Worm (Caenorhabditis elegans) whole organism, early embryonic: Measurements from ENCODE around the gene F35F11.2.

Experiments used
- B0310.2 ChIP-seq: sonication (generic microtip); optimal IDR thresholded peaks from 2 replicates; lab custom pipeline; 2016; ENCODE audit warnings: mild to moderate bottlenecking, missing genetic modification characterization, missing compliant biosample characterization
- F13C5.2 ChIP-seq: sonication (generic microtip); optimal IDR thresholded peaks from 2 replicates; lab custom pipeline; 2017; ENCODE audit warnings: mild to moderate bottlenecking, missing genetic modification characterization, inconsistent platforms, missing compliant biosample characterization
- aly-1 ChIP-seq: sonication (generic microtip); optimal IDR thresholded peaks from 2 replicates; lab custom pipeline; 2016; ENCODE audit warnings: missing genetic modification characterization, missing compliant biosample characterization
- ama-1 ChIP-seq: fragments of 150-350 bp; optimal IDR thresholded peaks from 2 replicates; lab custom pipeline; 2014
- ceh-13 ChIP-seq: fragments of 200-800 bp; sonication (Bioruptor generic); optimal IDR thresholded peaks from 2 replicates; lab custom pipeline; 2018; ENCODE audit warnings: mild to moderate bottlenecking, missing genetic modification characterization, missing compliant biosample characterization
- ceh-36 ChIP-seq: sonication (generic microtip); optimal IDR thresholded peaks from 2 replicates; lab custom pipeline; 2016; ENCODE audit warnings: missing genetic modification characterization, inconsistent platforms, missing compliant biosample characterization
- ets-7 ChIP-seq: sonication (generic microtip); optimal IDR thresholded peaks from 2 replicates; lab custom pipeline; 2016; ENCODE audit warnings: missing genotype, missing genetic modification characterization, missing compliant biosample characterization
- flt-1 ChIP-seq: fragments of 200-800 bp; sonication (Bioruptor generic); IDR thresholded peaks from 2 replicates; pipeline ENCODE4 v1.3.6; 2022; ENCODE audit warnings: missing genetic modification characterization, missing compliant biosample characterization
- hmbx-1 ChIP-seq: sonication (generic microtip); optimal IDR thresholded peaks from 2 replicates; lab custom pipeline; 2016; ENCODE audit warnings: mild to moderate bottlenecking, missing genetic modification characterization, missing compliant biosample characterization
- hmg-4 ChIP-seq: fragments of 200-800 bp; sonication (Bioruptor generic); optimal IDR thresholded peaks from 2 replicates; lab custom pipeline; 2018; ENCODE audit warnings: mild to moderate bottlenecking, missing genetic modification characterization, missing compliant biosample characterization
- hnd-1 ChIP-seq: sonication (generic microtip); optimal IDR thresholded peaks from 2 replicates; lab custom pipeline; 2016; ENCODE audit warnings: missing genetic modification characterization, missing compliant biosample characterization
- pes-1 ChIP-seq: fragments of 200-800 bp; sonication (Bioruptor generic); IDR thresholded peaks from 2 replicates; pipeline ENCODE4 v1.3.6; 2022; ENCODE audit warnings: missing genetic modification reagents, missing genetic modification characterization, missing compliant biosample characterization
- scrt-1 ChIP-seq: fragments of 200-800 bp; sonication (Bioruptor generic); IDR thresholded peaks from 2 replicates; pipeline ENCODE4 v1.3.6; 2022; ENCODE audit warnings: missing genetic modification characterization, missing compliant biosample characterization
- sea-1 ChIP-seq: fragments of 200-800 bp; sonication (Bioruptor generic); conservative IDR thresholded peaks from 2 replicates; pipeline ENCODE4 v1.3.6; 2022; ENCODE audit warnings: missing genetic modification characterization, missing compliant biosample characterization
- tbx-11 ChIP-seq: fragments of 200-800 bp; sonication (Bioruptor generic); IDR thresholded peaks from 2 replicates; pipeline ENCODE4 v1.3.6; 2022; ENCODE audit warnings: missing genetic modification characterization, missing compliant biosample characterization
- tbx-37 ChIP-seq: fragments of 200-800 bp; sonication (Bioruptor generic); conservative IDR thresholded peaks from 2 replicates; pipeline ENCODE4 v1.3.6; 2022; ENCODE audit warnings: missing genetic modification reagents, missing genetic modification characterization, missing compliant biosample characterization
- tra-4 ChIP-seq: sonication (generic microtip); optimal IDR thresholded peaks from 2 replicates; lab custom pipeline; 2017; ENCODE audit warnings: missing genetic modification characterization, missing compliant biosample characterization

Gene F35F11.2

DNA sequence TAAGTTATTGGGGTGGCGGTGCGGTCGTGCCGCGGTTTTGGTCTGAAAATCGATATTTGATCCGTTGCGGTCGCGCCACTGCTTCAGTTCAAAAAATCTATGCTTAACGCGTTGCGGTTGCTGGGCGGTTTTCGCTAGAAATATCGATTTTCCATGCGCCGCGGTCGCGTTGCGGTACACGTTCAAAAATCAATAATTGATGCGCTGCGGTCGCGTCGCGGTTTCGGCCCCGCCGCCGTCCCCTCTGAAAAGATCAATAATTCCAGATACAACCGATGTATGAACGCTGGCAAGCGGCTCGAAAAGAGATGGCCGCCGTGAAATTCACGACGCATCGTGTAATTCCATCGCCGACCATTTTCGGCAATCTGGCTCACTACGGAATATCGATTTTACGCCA lies 922 bp downstream of the F35F11.2 start:
- TF ChIP-seq tbx-37 (GFP tag; lab: Robert Waterston, UW), result no peak
- no peak for TF ChIP-seq pes-1 (GFP tag; lab: Robert Waterston, UW)
- no peak for TF ChIP-seq B0310.2 (tag; lab: Kevin White, UChicago)
- peak; percentile 29; the same call in 1 of the 2 replicates for TF ChIP-seq scrt-1 (GFP tag; lab: Robert Waterston, UW)
- no peak for TF ChIP-seq tbx-11 (GFP tag; lab: Robert Waterston, UW)
- TF ChIP-seq tra-4, result no peak

DNA sequence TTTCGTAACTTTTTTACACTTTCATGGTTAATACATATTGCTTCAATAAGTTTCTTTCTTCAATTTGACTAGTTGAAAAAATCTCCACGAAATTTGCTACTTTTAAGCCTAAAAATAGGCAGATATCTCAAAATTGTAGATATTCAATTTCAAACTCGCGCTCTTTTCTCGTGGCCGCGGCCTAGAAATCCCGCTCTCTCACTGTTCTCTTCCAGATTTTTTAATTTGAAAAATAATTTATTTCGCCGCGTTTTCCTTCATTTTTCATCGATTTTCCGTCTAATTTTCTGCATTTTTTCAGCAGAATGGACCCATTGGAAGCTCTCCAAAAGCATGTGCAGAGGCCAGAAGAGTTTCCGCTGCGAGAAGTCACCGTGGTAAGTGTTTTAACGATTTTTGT lies 2.2 kb downstream of the F35F11.2 start, which contains the start of gene cdc-73:
Gene cdc-73, plus strand, starts transcription at position 302 of the 400 bp plus-strand sequence.
- TF ChIP-seq tbx-37 (GFP tag; lab: Robert Waterston, UW), result peak; percentile 65; the same call in 1 of the 2 replicates
- no peak for TF ChIP-seq B0310.2 (tag; lab: Kevin White, UChicago)
- TF ChIP-seq tbx-11 (GFP tag; lab: Robert Waterston, UW), result no peak
- TF ChIP-seq hmbx-1 (tag; lab: Kevin White, UChicago), result no peak
- no peak for TF ChIP-seq F13C5.2
- no peak for TF ChIP-seq ceh-13 (GFP tag; lab: Kevin White, UChicago)
- TF ChIP-seq flt-1 (GFP tag; lab: Robert Waterston, UW), result no peak

DNA sequence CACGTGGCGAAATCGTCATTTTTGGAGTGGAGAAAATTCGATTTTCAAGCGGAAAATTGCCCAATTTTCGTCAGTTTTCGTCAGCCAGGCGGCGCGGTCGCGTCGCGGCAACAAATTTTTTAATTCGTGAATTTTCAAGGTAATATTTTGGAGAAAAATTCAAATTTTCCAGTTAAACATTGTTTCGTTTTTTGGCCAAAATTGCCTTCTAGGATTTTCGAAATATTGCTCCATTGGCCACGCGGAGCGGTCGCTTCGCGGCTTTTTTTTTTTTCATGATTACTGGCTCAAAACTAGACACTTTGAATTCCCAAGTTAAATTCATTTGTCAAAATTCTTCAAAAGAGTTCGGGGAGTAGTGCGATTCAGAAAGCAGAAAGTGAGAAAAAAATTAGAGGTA lies 7.5 kb downstream of the F35F11.2 start:
- TF ChIP-seq flt-1 (GFP tag; lab: Robert Waterston, UW) (no peak), tbx-11 (GFP tag; lab: Robert Waterston, UW) (no peak), ceh-13 (GFP tag; lab: Kevin White, UChicago) (no peak), hmg-4 (GFP tag; lab: Kevin White, UChicago) (no peak), hmbx-1 (tag; lab: Kevin White, UChicago) (no peak), ets-7 (tag; lab: Kevin White, UChicago) (no peak), sea-1 (GFP tag; lab: Robert Waterston, UW) (no peak), ceh-36 (tag; lab: Kevin White, UChicago) (no peak), B0310.2 (tag; lab: Kevin White, UChicago) (no peak)

DNA sequence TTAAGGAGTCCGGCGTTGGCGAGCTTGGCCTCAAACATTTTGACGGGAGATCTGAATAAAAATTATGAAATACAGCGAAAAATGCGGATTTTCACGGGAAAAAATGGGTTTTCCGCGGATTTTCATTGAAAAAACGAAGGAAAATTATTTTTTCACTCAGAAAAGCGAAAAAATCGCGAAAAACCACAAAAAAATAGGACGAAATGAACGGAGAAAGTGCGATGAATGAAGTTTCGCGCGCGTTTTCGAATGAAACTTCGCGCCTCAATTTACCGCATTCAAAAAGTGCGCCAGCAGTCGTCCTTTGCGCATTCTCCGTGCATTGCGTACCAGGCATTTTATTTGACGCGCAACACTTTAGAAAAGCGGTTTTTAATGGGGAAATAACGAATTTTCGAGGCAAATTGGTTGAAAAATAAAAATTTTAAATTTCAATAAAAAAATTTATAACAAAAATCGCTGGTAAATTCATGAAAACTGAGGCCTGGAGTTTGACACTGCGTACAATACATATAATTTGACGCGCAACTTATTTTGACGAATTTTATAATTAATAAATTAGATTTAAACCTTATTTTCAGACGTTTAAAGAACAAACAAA lies 9.4 kb downstream of the F35F11.2 start, which contains the start of gene pcn-1:
Gene pcn-1, minus strand, starts transcription at position 51 of the 601 bp plus-strand sequence.
- TF ChIP-seq ama-1 (lab: Kevin White, UChicago) (no peak), B0310.2 (tag; lab: Kevin White, UChicago) (no peak), tbx-37 (GFP tag; lab: Robert Waterston, UW) (no peak), ceh-13 (GFP tag; lab: Kevin White, UChicago) (no peak), sea-1 (GFP tag; lab: Robert Waterston, UW) (no peak), F13C5.2 (peak; percentile 49), ceh-36 (tag; lab: Kevin White, UChicago) (no peak), pes-1 (GFP tag; lab: Robert Waterston, UW) (0 out of 2 replicates have a peak, but pooled peaks have one; percentile 14), hnd-1 (tag; lab: Kevin White, UChicago) (no peak), hmg-4 (GFP tag; lab: Kevin White, UChicago) (peak; percentile 29)

DNA sequence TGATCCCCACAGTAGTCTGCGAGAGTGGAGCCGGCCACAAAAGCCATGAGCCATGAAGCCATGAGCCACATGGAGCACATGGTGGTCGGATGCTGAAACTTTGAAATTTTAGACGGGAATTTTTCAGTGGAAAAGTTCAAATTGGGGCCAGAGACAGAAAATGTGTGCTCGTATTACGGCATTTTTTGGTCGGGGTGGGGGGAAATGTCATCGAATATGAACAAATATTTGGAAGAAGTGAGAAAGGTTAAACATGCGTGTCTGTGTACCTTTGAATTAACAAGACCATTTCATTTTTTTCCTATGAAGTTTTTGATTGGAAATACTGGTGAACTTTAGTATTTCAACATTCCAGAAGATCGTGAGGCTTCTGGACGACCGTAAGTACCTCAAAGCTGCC lies 11.5 kb downstream of the F35F11.2 start, which contains the start of gene wrt-5:
Gene wrt-5, minus strand, starts transcription at position 101 of the 400 bp plus-strand sequence.
- no peak for TF ChIP-seq flt-1 (GFP tag; lab: Robert Waterston, UW)
- no peak for TF ChIP-seq F13C5.2

DNA sequence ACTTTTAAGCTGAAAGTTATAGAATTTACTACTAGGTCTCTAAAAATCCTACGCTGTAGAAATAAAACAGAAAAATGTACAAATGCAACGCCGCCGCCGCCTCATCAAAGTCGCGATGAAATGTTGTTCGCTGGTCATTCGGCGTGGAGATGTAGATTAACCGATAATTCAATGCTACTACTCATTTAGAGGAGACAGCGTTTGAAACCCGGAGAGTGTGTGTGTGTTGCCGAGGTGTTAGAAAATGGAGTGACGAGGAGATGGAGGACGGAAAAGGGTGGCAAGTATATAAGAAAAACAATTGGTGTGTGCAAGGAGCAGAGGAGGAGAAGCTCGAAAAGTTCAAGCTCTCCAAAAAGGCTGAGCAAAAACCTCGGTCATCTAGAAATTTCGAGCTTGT lies 12.2 kb downstream of the F35F11.2 start:
- no peak for TF ChIP-seq hmg-4 (GFP tag; lab: Kevin White, UChicago)
- no peak for TF ChIP-seq pes-1 (GFP tag; lab: Robert Waterston, UW)
- TF ChIP-seq tbx-11 (GFP tag; lab: Robert Waterston, UW), result no peak
- no peak for TF ChIP-seq flt-1 (GFP tag; lab: Robert Waterston, UW)
- no peak for TF ChIP-seq B0310.2 (tag; lab: Kevin White, UChicago)

DNA sequence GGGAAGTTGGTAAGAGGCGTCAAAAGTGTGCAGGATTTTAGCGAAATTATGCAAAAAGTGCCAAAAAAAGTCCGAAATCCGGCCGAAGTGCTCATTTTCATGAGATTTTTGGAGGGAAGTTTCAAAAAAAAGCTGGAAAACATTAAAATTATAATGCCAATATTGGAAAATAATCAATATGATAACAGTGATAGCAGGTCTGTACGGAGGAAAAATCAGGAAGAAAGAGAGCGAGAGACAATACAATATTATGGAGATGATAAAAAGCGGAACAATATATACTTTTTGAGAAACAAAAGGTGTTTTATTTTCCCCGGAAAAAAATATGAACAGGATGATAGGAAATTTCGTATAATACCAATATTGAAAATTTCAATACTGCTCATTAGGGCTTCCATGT lies 13.3 kb downstream of the F35F11.2 start:
- TF ChIP-seq flt-1 (GFP tag; lab: Robert Waterston, UW), result no peak
- TF ChIP-seq hmbx-1 (tag; lab: Kevin White, UChicago), result no peak
- no peak for TF ChIP-seq hnd-1 (tag; lab: Kevin White, UChicago)
- TF ChIP-seq hmg-4 (GFP tag; lab: Kevin White, UChicago), result no peak
- no peak for TF ChIP-seq tbx-37 (GFP tag; lab: Robert Waterston, UW)

DNA sequence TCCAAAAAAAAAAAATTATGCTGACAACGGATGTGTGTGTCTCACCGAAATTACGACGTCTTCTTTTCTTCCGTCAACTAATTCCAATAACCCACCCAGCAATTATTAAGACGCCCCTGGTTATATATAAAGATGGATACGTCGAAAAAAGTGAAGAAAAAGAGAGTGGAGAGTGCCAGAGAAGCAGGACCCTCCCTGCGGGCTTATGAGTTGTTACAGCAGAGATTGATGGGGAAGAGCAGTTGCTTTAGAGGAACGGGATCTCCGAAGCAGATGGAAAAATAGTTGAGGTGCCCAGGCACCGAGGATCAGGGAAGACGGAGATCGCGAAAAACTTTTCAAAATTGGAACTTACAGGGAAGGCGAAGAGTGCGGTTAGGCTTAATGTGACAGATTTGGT lies 15.2 kb downstream of the F35F11.2 start:
- no peak for TF ChIP-seq sea-1 (GFP tag; lab: Robert Waterston, UW)

DNA sequence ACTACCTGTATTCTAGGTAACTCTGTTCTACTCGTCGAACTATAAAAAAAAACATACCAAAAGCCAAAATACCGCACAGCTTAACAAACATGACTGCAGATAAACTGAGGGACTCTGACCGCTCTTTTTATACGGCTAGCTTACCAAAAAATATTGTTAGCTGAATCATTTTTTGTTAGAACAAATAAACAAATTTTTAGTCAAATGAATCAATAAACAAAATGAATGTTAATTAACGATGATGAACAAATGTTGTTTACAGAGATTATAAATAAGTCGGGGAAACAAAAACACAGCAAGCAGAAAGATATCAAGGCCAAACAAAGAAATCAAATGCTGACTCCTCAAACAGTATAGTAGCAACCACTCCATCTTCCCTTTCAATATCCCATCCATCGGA lies 23.5 kb downstream of the F35F11.2 start, which contains the start of gene ilys-6:
Gene ilys-6, minus strand, starts transcription at position 101 of the 400 bp plus-strand sequence.
- TF ChIP-seq hnd-1 (tag; lab: Kevin White, UChicago), result no peak
- no peak for TF ChIP-seq ceh-36 (tag; lab: Kevin White, UChicago)
- no peak for TF ChIP-seq B0310.2 (tag; lab: Kevin White, UChicago)
- TF ChIP-seq ceh-13 (GFP tag; lab: Kevin White, UChicago), result no peak
- no peak for TF ChIP-seq tra-4
- no peak for TF ChIP-seq tbx-11 (GFP tag; lab: Robert Waterston, UW)
- no peak for TF ChIP-seq flt-1 (GFP tag; lab: Robert Waterston, UW)
- TF ChIP-seq hmg-4 (GFP tag; lab: Kevin White, UChicago), result no peak
- no peak for TF ChIP-seq scrt-1 (GFP tag; lab: Robert Waterston, UW)
- no peak for TF ChIP-seq tbx-37 (GFP tag; lab: Robert Waterston, UW)
- no peak for TF ChIP-seq aly-1 (tag; lab: Kevin White, UChicago)
- no peak for TF ChIP-seq F13C5.2
